Fruit fly (Drosophila melanogaster) whole organism, pupa: ENCODE measurements around the gene Gr64c.
A peak's percentile ranks its signal among the peaks of the same experiment; 100 is the strongest.

Experiments used
- CG10348 ChIP-seq: fragments of 200-800 bp; sonication (Bioruptor generic); IDR thresholded peaks from 2 replicates; pipeline ENCODE4 v1.3.6; 2022; ENCODE audit warnings: missing biosample characterization, missing genetic modification characterization
- CG12605 ChIP-seq: fragments of 200-800 bp; sonication (Bioruptor generic); IDR thresholded peaks from 2 replicates; pipeline ENCODE4 v1.3.6; 2022; ENCODE audit warnings: missing biosample characterization, missing genetic modification characterization
- CG13204 ChIP-seq: fragments of 200-800 bp; sonication (Bioruptor generic); optimal IDR thresholded peaks from 2 replicates; lab custom pipeline; 2018; ENCODE audit warnings: missing biosample characterization, mild to moderate bottlenecking, missing genetic modification characterization, moderate library complexity
- CG14655 ChIP-seq: fragments of 200-800 bp; sonication (Bioruptor generic); optimal IDR thresholded peaks from 3 replicates; lab custom pipeline; 2017; ENCODE audit warnings: mild to moderate bottlenecking, missing biosample characterization, missing genetic modification reagents, missing genetic modification characterization
- CG15710 ChIP-seq: fragments of 200-800 bp; sonication (Bioruptor generic); optimal IDR thresholded peaks from 2 replicates; lab custom pipeline; 2018; ENCODE audit warnings: missing biosample characterization, mild to moderate bottlenecking, missing genetic modification characterization, moderate library complexity
- CG17806 ChIP-seq: fragments of 200-800 bp; sonication (Bioruptor generic); optimal IDR thresholded peaks from 2 replicates; lab custom pipeline; 2018; ENCODE audit warnings: missing biosample characterization, mild to moderate bottlenecking, missing genetic modification characterization, moderate library complexity
- CG32121 ChIP-seq: fragments of 200-800 bp; sonication (Bioruptor generic); IDR thresholded peaks from 2 replicates; pipeline ENCODE4 v1.3.6; 2022; ENCODE audit warnings: missing biosample characterization, missing genetic modification characterization
- CG34367 ChIP-seq: fragments of 200-800 bp; sonication (Bioruptor generic); optimal IDR thresholded peaks from 2 replicates; lab custom pipeline; 2018; ENCODE audit warnings: missing biosample characterization, mild to moderate bottlenecking, missing genetic modification characterization
- CG4496 ChIP-seq: fragments of 200-800 bp; sonication (Bioruptor generic); IDR thresholded peaks from 3 replicates; pipeline ENCODE4 v1.3.6; 2022; ENCODE audit warnings: missing biosample characterization, missing genetic modification characterization
- CG8159 ChIP-seq: fragments of 200-800 bp; sonication (Bioruptor generic); optimal IDR thresholded peaks from 3 replicates; lab custom pipeline; 2018; ENCODE audit warnings: missing biosample characterization, mild to moderate bottlenecking, missing genetic modification characterization, moderate library complexity
- CG8301 ChIP-seq: fragments of 200-800 bp; sonication (Bioruptor generic); optimal IDR thresholded peaks from 2 replicates; lab custom pipeline; 2018; ENCODE audit warnings: missing biosample characterization, mild to moderate bottlenecking, missing genetic modification characterization
- CG9948 ChIP-seq: fragments of 200-800 bp; sonication (Bioruptor generic); optimal IDR thresholded peaks from 2 replicates; lab custom pipeline; 2018; ENCODE audit warnings: missing biosample characterization, mild to moderate bottlenecking, missing genetic modification characterization, moderate library complexity
- D1 ChIP-seq: fragments of 200-800 bp; sonication (Bioruptor generic); optimal IDR thresholded peaks from 2 replicates; lab custom pipeline; 2018; ENCODE audit warnings: missing biosample characterization, mild to moderate bottlenecking, missing genetic modification characterization, moderate library complexity
- EcR ChIP-seq: fragments of 200-800 bp; sonication (Bioruptor generic); optimal IDR thresholded peaks from 3 replicates; lab custom pipeline; 2019; ENCODE audit warnings: missing biosample characterization, missing genetic modification characterization, mild to moderate bottlenecking, moderate library complexity, missing genetic modification reagents
- Ets98B ChIP-seq: fragments of 200-800 bp; sonication (Bioruptor generic); IDR thresholded peaks from 2 replicates; pipeline ENCODE4 v1.3.6; 2022; ENCODE audit warnings: missing biosample characterization, missing genetic modification characterization
- Pif1A ChIP-seq: fragments of 200-800 bp; sonication (Bioruptor generic); optimal IDR thresholded peaks from 3 replicates; lab custom pipeline; 2016; ENCODE audit warnings: missing biosample characterization, missing genetic modification characterization
- Pif1B ChIP-seq: fragments of 200-800 bp; sonication (Bioruptor generic); optimal IDR thresholded peaks from 3 replicates; lab custom pipeline; 2016; ENCODE audit warnings: missing biosample characterization, missing genetic modification characterization
- Snoo ChIP-seq: fragments of 200-800 bp; sonication (Bioruptor generic); optimal IDR thresholded peaks from 3 replicates; lab custom pipeline; 2017; ENCODE audit warnings: missing biosample characterization, mild to moderate bottlenecking, missing genetic modification characterization, inconsistent platforms
- fd96Ca ChIP-seq: fragments of 200-800 bp; sonication (Bioruptor generic); IDR thresholded peaks from 3 replicates; pipeline ENCODE4 v1.3.6; 2022; ENCODE audit warnings: missing biosample characterization, missing genetic modification characterization
- gl ChIP-seq: fragments of 200-800 bp; sonication (Bioruptor generic); optimal IDR thresholded peaks from 2 replicates; lab custom pipeline; 2018; ENCODE audit warnings: missing biosample characterization, mild to moderate bottlenecking, missing genetic modification characterization
- rn ChIP-seq: fragments of 200-800 bp; sonication (Bioruptor generic); IDR thresholded peaks from 2 replicates; pipeline ENCODE4 v1.3.6; 2022; ENCODE audit warnings: missing biosample characterization, missing genetic modification characterization

Gene Gr64c

dm6 chr3L:4024464-4024863, 3.9 kb upstream of the Gr64c start:
- no peak for TF ChIP-seq rn
- TF ChIP-seq CG32121 (GFP tag; lab: Robert Waterston, UW): no peak
- no peak for TF ChIP-seq CG10348 (GFP tag; lab: Robert Waterston, UW)
- TF ChIP-seq Ets98B (GFP tag; lab: Robert Waterston, UW): no peak
- no peak for TF ChIP-seq CG17806 (tag; lab: Kevin White, UChicago)
- TF ChIP-seq D1: no peak
- no peak for TF ChIP-seq Pif1B
- TF ChIP-seq CG8301: no peak
- TF ChIP-seq fd96Ca (GFP tag; lab: Robert Waterston, UW): no peak
- no peak for TF ChIP-seq EcR (GFP tag; lab: Kevin White, UChicago)
- TF ChIP-seq CG9948 (tag; lab: Kevin White, UChicago): no peak
- no peak for TF ChIP-seq CG14655 (GFP tag; lab: Kevin White, UChicago)

dm6 chr3L:4025738-4026505, 2.5 kb upstream of the Gr64c start, which contains the start of gene CG11594:
TSS of gene CG11594 (minus strand) at chr3L:4026011.
- TF ChIP-seq CG8159 (tag; lab: Kevin White, UChicago) (no peak), CG12605 (GFP tag; lab: Robert Waterston, UW) (no peak), CG17806 (tag; lab: Kevin White, UChicago) (no peak), D1 (no peak), EcR (GFP tag; lab: Kevin White, UChicago) (no peak)

dm6 chr3L:4026506-4026868, 1.9 kb upstream of the Gr64c start, which contains the start of gene Gr64a:
TSS of gene Gr64a (plus strand) at chr3L:4026769.
- TF ChIP-seq CG4496 (no peak), fd96Ca (GFP tag; lab: Robert Waterston, UW) (no peak), CG8301 (no peak)

dm6 chr3L:4031762-4032161, 3.4 kb downstream of the Gr64c start, which contains the start of the genes Gr64d and Gr64e:
TSS of gene Gr64d (plus strand) at chr3L:4032062.
TSS of gene Gr64e (plus strand) at chr3L:4032141.
- no peak for TF ChIP-seq CG9948 (tag; lab: Kevin White, UChicago)
- TF ChIP-seq fd96Ca (GFP tag; lab: Robert Waterston, UW): no peak
- TF ChIP-seq Pif1A: no peak
- no peak for TF ChIP-seq Snoo
- no peak for TF ChIP-seq CG17806 (tag; lab: Kevin White, UChicago)
- no peak for TF ChIP-seq rn
- no peak for TF ChIP-seq D1
- no peak for TF ChIP-seq gl (tag; lab: Kevin White, UChicago)
- no peak for TF ChIP-seq CG12605 (GFP tag; lab: Robert Waterston, UW)
- TF ChIP-seq CG8301: no peak
- TF ChIP-seq CG15710 (tag; lab: Kevin White, UChicago): no peak
- TF ChIP-seq CG32121 (GFP tag; lab: Robert Waterston, UW): no peak
- no peak for TF ChIP-seq CG13204 (GFP tag; lab: Kevin White, UChicago)
- no peak for TF ChIP-seq Ets98B (GFP tag; lab: Robert Waterston, UW)
- no peak for TF ChIP-seq CG14655 (GFP tag; lab: Kevin White, UChicago)
- TF ChIP-seq Pif1B: no peak
- no peak for TF ChIP-seq EcR (GFP tag; lab: Kevin White, UChicago)
- no peak for TF ChIP-seq CG8159 (tag; lab: Kevin White, UChicago)
- no peak for TF ChIP-seq CG4496

- no peak for TF ChIP-seq Pif1A
- no peak for TF ChIP-seq CG13204 (GFP tag; lab: Kevin White, UChicago)
- no peak for TF ChIP-seq CG34367 (tag; lab: Kevin White, UChicago)
- TF ChIP-seq CG8301: no peak
- no peak for TF ChIP-seq CG8159 (tag; lab: Kevin White, UChicago)
- no peak for TF ChIP-seq EcR (GFP tag; lab: Kevin White, UChicago)
- no peak for TF ChIP-seq CG14655 (GFP tag; lab: Kevin White, UChicago)
- no peak for TF ChIP-seq CG15710 (tag; lab: Kevin White, UChicago)
- no peak for TF ChIP-seq Snoo
- no peak for TF ChIP-seq gl (tag; lab: Kevin White, UChicago)
- no peak for TF ChIP-seq fd96Ca (GFP tag; lab: Robert Waterston, UW)
Measured at dm6 chr3L:4035499-4035898, 7.1 kb downstream of the Gr64c start, which contains the start of gene Gr64f. TSS of gene Gr64f (plus strand) at chr3L:4035799.

- no peak for TF ChIP-seq D1
- peak; percentile 70 for TF ChIP-seq rn
- peak; percentile 62 for TF ChIP-seq CG32121 (GFP tag; lab: Robert Waterston, UW)
- TF ChIP-seq CG8301: no peak
- no peak for TF ChIP-seq Snoo
- TF ChIP-seq CG13204 (GFP tag; lab: Kevin White, UChicago): no peak
- TF ChIP-seq EcR (GFP tag; lab: Kevin White, UChicago): no peak
- no peak; the same call in 1 of the 2 replicates for TF ChIP-seq Ets98B (GFP tag; lab: Robert Waterston, UW)
- TF ChIP-seq CG4496: peak; percentile 75
- TF ChIP-seq CG9948 (tag; lab: Kevin White, UChicago): no peak
- no peak for TF ChIP-seq Pif1B
- TF ChIP-seq CG10348 (GFP tag; lab: Robert Waterston, UW): no peak
- TF ChIP-seq CG34367 (tag; lab: Kevin White, UChicago): peak; percentile 8
- no peak for TF ChIP-seq CG8159 (tag; lab: Kevin White, UChicago)
- no peak for TF ChIP-seq CG17806 (tag; lab: Kevin White, UChicago)
- no peak for TF ChIP-seq Pif1A
- no peak for TF ChIP-seq CG15710 (tag; lab: Kevin White, UChicago)
- TF ChIP-seq CG14655 (GFP tag; lab: Kevin White, UChicago): no peak
- no peak for TF ChIP-seq gl (tag; lab: Kevin White, UChicago)
- TF ChIP-seq fd96Ca (GFP tag; lab: Robert Waterston, UW): peak; percentile 77
- TF ChIP-seq CG12605 (GFP tag; lab: Robert Waterston, UW): no peak
Measured at dm6 chr3L:4040247-4040925, 12.0 kb downstream of the Gr64c start, which contains the start of the genes CG11593 and Rcd5. TSS of gene CG11593 (minus strand) at chr3L:4040482. TSS of gene Rcd5 (plus strand) at chr3L:4040529.
